Worm (Caenorhabditis elegans) whole organism, L3 larva: Measurements from ENCODE around the gene atic-1.

ENCODE experiments used
- R02D3.7 ChIP-seq: fragments of 150-350 bp; optimal IDR thresholded peaks from 2 replicates; lab custom pipeline; 2014; ENCODE audit warnings: missing biosample characterization, missing genetic modification characterization
- aly-2 ChIP-seq: fragments of 150-350 bp; optimal IDR thresholded peaks from 2 replicates; lab custom pipeline; 2014; ENCODE audit warnings: missing biosample characterization, missing genetic modification characterization
- ama-1 ChIP-seq: fragments of 150-350 bp; optimal IDR thresholded peaks from 2 replicates; lab custom pipeline; 2018
- ceh-28 ChIP-seq: fragments of 150-350 bp; optimal IDR thresholded peaks from 2 replicates; lab custom pipeline; 2014; ENCODE audit warnings: missing biosample characterization, missing genetic modification reagents, missing genetic modification characterization
- ceh-82 ChIP-seq: fragments of 150-350 bp; optimal IDR thresholded peaks from 2 replicates; lab custom pipeline; 2014; ENCODE audit warnings: missing biosample characterization, missing genetic modification characterization
- ceh-9 ChIP-seq: sonication (generic microtip); optimal IDR thresholded peaks from 2 replicates; lab custom pipeline; 2018; ENCODE audit warnings: missing biosample characterization, missing genetic modification characterization
- daf-12 ChIP-seq: fragments of 150-350 bp; optimal IDR thresholded peaks from 2 replicates; lab custom pipeline; 2014; ENCODE audit warnings: missing biosample characterization, missing genetic modification reagents, missing genetic modification characterization
- egl-27 ChIP-seq: sonication (generic microtip); optimal IDR thresholded peaks from 4 replicates; lab custom pipeline; 2017; ENCODE audit warnings: missing biosample characterization, missing genetic modification reagents, missing genetic modification characterization
- egl-5 ChIP-seq: fragments of 150-350 bp; optimal IDR thresholded peaks from 2 replicates; lab custom pipeline; 2017; ENCODE audit warnings: missing biosample characterization, missing genetic modification reagents, missing genetic modification characterization, inconsistent platforms
- elt-1 ChIP-seq: fragments of 150-350 bp; optimal IDR thresholded peaks from 2 replicates; lab custom pipeline; 2014; ENCODE audit warnings: missing biosample characterization, missing genetic modification characterization
- elt-2 ChIP-seq: sonication (generic microtip); optimal IDR thresholded peaks from 2 replicates; lab custom pipeline; 2016; ENCODE audit warnings: missing genetic modification reagents, mild to moderate bottlenecking, missing genetic modification characterization, missing compliant biosample characterization
- elt-3 ChIP-seq, 3 experiments: fragments of 150-350 bp in 1 of 3; sonication (generic microtip) in 2 of 3; optimal IDR thresholded peaks; 2 replicates in 2 of 3; 4 replicates in 1 of 3; lab custom pipeline; 2014 to 2017; ENCODE audit warnings: missing biosample characterization in 3 of 3, missing genetic modification characterization in 3 of 3
- eor-1 ChIP-seq, 2 experiments: fragments of 150-350 bp; optimal IDR thresholded peaks; 2 replicates each; lab custom pipeline; 2014 to 2018; ENCODE audit warnings: missing biosample characterization in 2 of 2, missing genetic modification characterization in 2 of 2
- fkh-10 ChIP-seq: sonication (generic microtip); optimal IDR thresholded peaks from 2 replicates; lab custom pipeline; 2017; ENCODE audit warnings: missing biosample characterization, missing genetic modification reagents, missing genetic modification characterization
- fkh-2 ChIP-seq: fragments of 150-350 bp; optimal IDR thresholded peaks from 2 replicates; lab custom pipeline; 2014; ENCODE audit warnings: missing biosample characterization, missing genetic modification reagents, missing genetic modification characterization
- fos-1 ChIP-seq: fragments of 150-350 bp; optimal IDR thresholded peaks from 2 replicates; lab custom pipeline; 2014; ENCODE audit warnings: missing biosample characterization, missing genetic modification characterization
- hmg-11 ChIP-seq: sonication (generic microtip); optimal IDR thresholded peaks from 2 replicates; lab custom pipeline; 2016; ENCODE audit warnings: missing genetic modification characterization, missing compliant biosample characterization
- jun-1 ChIP-seq: fragments of 150-350 bp; optimal IDR thresholded peaks from 2 replicates; lab custom pipeline; 2014; ENCODE audit warnings: missing biosample characterization, missing genetic modification reagents, missing genetic modification characterization
- lsy-12 ChIP-seq: sonication (generic microtip); optimal IDR thresholded peaks from 2 replicates; lab custom pipeline; 2016; ENCODE audit warnings: mild to moderate bottlenecking, missing genetic modification characterization, missing compliant biosample characterization
- mdl-1 ChIP-seq: fragments of 150-350 bp; optimal IDR thresholded peaks from 2 replicates; lab custom pipeline; 2014; ENCODE audit warnings: missing biosample characterization, missing genetic modification characterization
- mml-1 ChIP-seq: fragments of 150-350 bp; sonication (generic microtip); optimal IDR thresholded peaks from 3 replicates; lab custom pipeline; 2014; ENCODE audit warnings: missing biosample characterization, missing genetic modification characterization
- nfya-1 ChIP-seq: sonication (generic microtip); optimal IDR thresholded peaks from 2 replicates; lab custom pipeline; 2017; ENCODE audit warnings: missing genetic modification characterization, mild to moderate bottlenecking, missing compliant biosample characterization, antibody characterized with exemption, moderate library complexity; ENCODE audit not compliant: insufficient read depth
- nhr-12 ChIP-seq: fragments of 150-350 bp; optimal IDR thresholded peaks from 2 replicates; lab custom pipeline; 2014; ENCODE audit warnings: missing biosample characterization, missing genetic modification characterization
- nhr-23 ChIP-seq: fragments of 150-350 bp; optimal IDR thresholded peaks from 2 replicates; lab custom pipeline; 2014; ENCODE audit warnings: missing biosample characterization, missing genetic modification reagents, missing genetic modification characterization
- nhr-237 ChIP-seq: fragments of 150-350 bp; optimal IDR thresholded peaks from 2 replicates; lab custom pipeline; 2014; ENCODE audit warnings: missing biosample characterization, missing genetic modification characterization
- nhr-25 ChIP-seq: sonication (generic microtip); optimal IDR thresholded peaks from 2 replicates; lab custom pipeline; 2017; ENCODE audit warnings: missing biosample characterization, missing genetic modification characterization
- nhr-28 ChIP-seq: fragments of 150-350 bp; optimal IDR thresholded peaks from 2 replicates; lab custom pipeline; 2014; ENCODE audit warnings: missing biosample characterization, missing genetic modification characterization
- nhr-43 ChIP-seq: sonication (generic microtip); optimal IDR thresholded peaks from 2 replicates; lab custom pipeline; 2016; ENCODE audit warnings: mild to moderate bottlenecking, missing genetic modification characterization, missing compliant biosample characterization; ENCODE audit not compliant: poor library complexity, severe bottlenecking
- nhr-67 ChIP-seq: fragments of 150-350 bp; optimal IDR thresholded peaks from 2 replicates; lab custom pipeline; 2014; ENCODE audit warnings: missing biosample characterization, missing genetic modification characterization
- nhr-76 ChIP-seq: fragments of 150-350 bp; sonication (generic microtip); optimal IDR thresholded peaks from 5 replicates; lab custom pipeline; 2014; ENCODE audit warnings: missing biosample characterization, missing genetic modification characterization
- nhr-77 ChIP-seq: fragments of 150-350 bp; optimal IDR thresholded peaks from 2 replicates; lab custom pipeline; 2014; ENCODE audit warnings: missing biosample characterization, missing genetic modification characterization
- pha-4 ChIP-seq: fragments of 150-350 bp; optimal IDR thresholded peaks from 2 replicates; lab custom pipeline; 2014; ENCODE audit warnings: missing biosample characterization, missing genetic modification reagents, missing genetic modification characterization
- sea-2 ChIP-seq: fragments of 150-350 bp; sonication (generic microtip); optimal IDR thresholded peaks from 4 replicates; lab custom pipeline; 2014; ENCODE audit warnings: missing biosample characterization, missing genetic modification reagents, missing genetic modification characterization
- skn-1 ChIP-seq: fragments of 150-350 bp; optimal IDR thresholded peaks from 2 replicates; lab custom pipeline; 2014; ENCODE audit warnings: missing biosample characterization, missing genetic modification characterization
- snpc-4 ChIP-seq: fragments of 150-350 bp; optimal IDR thresholded peaks from 2 replicates; lab custom pipeline; 2014; ENCODE audit warnings: missing biosample characterization, missing genetic modification characterization
- tbx-2 ChIP-seq: sonication (generic microtip); optimal IDR thresholded peaks from 2 replicates; lab custom pipeline; 2016; ENCODE audit warnings: mild to moderate bottlenecking, missing genetic modification characterization, missing compliant biosample characterization
- unc-39 ChIP-seq: sonication (generic microtip); optimal IDR thresholded peaks from 4 replicates; lab custom pipeline; 2017; ENCODE audit warnings: missing biosample characterization, missing genetic modification characterization
- unc-62 ChIP-seq: fragments of 150-350 bp; sonication (generic microtip); optimal IDR thresholded peaks from 4 replicates; lab custom pipeline; 2014; ENCODE audit warnings: missing biosample characterization, missing genetic modification reagents, missing genetic modification characterization
- zag-1 ChIP-seq: fragments of 150-350 bp; optimal IDR thresholded peaks from 2 replicates; lab custom pipeline; 2014; ENCODE audit warnings: missing biosample characterization, missing genetic modification characterization
- ztf-4 ChIP-seq: fragments of 150-350 bp; optimal IDR thresholded peaks from 2 replicates; lab custom pipeline; 2014; ENCODE audit warnings: missing biosample characterization, missing genetic modification characterization

The atic-1 gene

DNA sequence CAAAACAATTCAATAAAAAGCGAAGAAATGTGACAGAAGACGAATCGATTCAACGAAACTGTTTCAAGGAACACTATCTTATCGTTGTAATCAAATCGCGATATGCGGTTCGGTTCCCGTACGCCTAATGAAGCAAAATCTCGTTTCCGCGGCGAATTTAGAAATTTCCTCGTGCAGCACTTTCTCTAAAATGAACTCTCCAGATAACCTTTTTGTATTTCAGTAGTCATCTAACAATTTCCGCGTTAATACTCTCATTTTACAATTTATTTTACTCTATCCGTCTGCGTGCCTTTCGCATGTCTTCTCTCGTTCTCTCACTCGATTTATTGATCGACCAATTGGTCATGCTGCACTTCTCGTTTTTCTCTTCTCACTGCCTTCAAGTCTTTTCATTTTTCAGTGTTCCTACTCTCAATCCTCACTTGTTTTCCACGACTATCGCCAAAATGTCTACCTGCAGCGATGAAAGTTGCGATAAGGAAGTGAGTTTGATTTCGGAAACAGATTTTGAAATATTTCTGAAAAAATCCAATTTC lies 28.4 kb downstream of the atic-1 start, which contains the start of the genes npp-27 and ntl-4:
npp-27 (minus strand) TSS at position 51 of the 539 bp plus-strand sequence.
ntl-4 (plus strand) TSS at position 379 of the 539 bp plus-strand sequence.
- TF ChIP-seq ceh-28: peak; percentile 58
- TF ChIP-seq aly-2 (tag; lab: Kevin White, UChicago): no peak
- TF ChIP-seq nhr-23 (tag; lab: Kevin White, UChicago): no peak
- peak; percentile 76 for TF ChIP-seq egl-5 (tag; lab: Kevin White, UChicago)
- TF ChIP-seq nhr-67 (tag; lab: Kevin White, UChicago): no peak
- TF ChIP-seq daf-12 (tag; lab: Kevin White, UChicago): no peak
- TF ChIP-seq ztf-4 (tag; lab: Kevin White, UChicago): no peak
- TF ChIP-seq nhr-43: no peak
- no peak for TF ChIP-seq nhr-12 (tag; lab: Kevin White, UChicago)
- no peak for TF ChIP-seq ceh-82 (tag; lab: Kevin White, UChicago)
- no peak for TF ChIP-seq nhr-237 (tag; lab: Kevin White, UChicago)
- TF ChIP-seq unc-39 (tag; lab: Kevin White, UChicago): no peak
- TF ChIP-seq fkh-10 (GFP tag; lab: Kevin White, UChicago): no peak
- TF ChIP-seq egl-27 (tag; lab: Kevin White, UChicago): no peak
- TF ChIP-seq snpc-4 (tag; lab: Kevin White, UChicago): no peak
- TF ChIP-seq tbx-2 (tag; lab: Kevin White, UChicago): no peak
- no peak for TF ChIP-seq nhr-76 (tag; lab: Kevin White, UChicago)
- TF ChIP-seq fos-1 (tag; lab: Kevin White, UChicago): no peak
- no peak for TF ChIP-seq elt-3 (tag; optimal IDR thresholded peaks at IDR 0.05; lab: Kevin White, UChicago)
- no peak for TF ChIP-seq unc-62 (GFP tag; lab: Kevin White, UChicago)
- no peak for TF ChIP-seq nhr-28 (tag; lab: Kevin White, UChicago)
- no peak for TF ChIP-seq elt-1 (tag; lab: Kevin White, UChicago)
- TF ChIP-seq elt-2 (tag; lab: Kevin White, UChicago): no peak
- no peak for TF ChIP-seq R02D3.7 (tag; lab: Kevin White, UChicago)
- TF ChIP-seq fkh-2 (tag; lab: Kevin White, UChicago): no peak
- peak; percentile 36 for TF ChIP-seq nfya-1 (tag; lab: Kevin White, UChicago)
- TF ChIP-seq hmg-11 (tag; lab: Kevin White, UChicago): no peak
- peak; percentile 25 for TF ChIP-seq pha-4 (tag; lab: Kevin White, UChicago)
- TF ChIP-seq lsy-12 (tag; lab: Kevin White, UChicago): no peak
- TF ChIP-seq eor-1 (tag; optimal IDR thresholded peaks at IDR 0.05; lab: Kevin White, UChicago): no peak
- peak; percentile 83 for TF ChIP-seq ama-1 (lab: Kevin White, UChicago)
- no peak for TF ChIP-seq ceh-9 (tag; lab: Kevin White, UChicago)
- TF ChIP-seq nhr-25 (tag; lab: Kevin White, UChicago): no peak
- TF ChIP-seq zag-1 (tag; lab: Kevin White, UChicago): no peak
- no peak for TF ChIP-seq sea-2 (GFP tag; lab: Kevin White, UChicago)
- TF ChIP-seq, all 47 proteins: peak for 5

DNA sequence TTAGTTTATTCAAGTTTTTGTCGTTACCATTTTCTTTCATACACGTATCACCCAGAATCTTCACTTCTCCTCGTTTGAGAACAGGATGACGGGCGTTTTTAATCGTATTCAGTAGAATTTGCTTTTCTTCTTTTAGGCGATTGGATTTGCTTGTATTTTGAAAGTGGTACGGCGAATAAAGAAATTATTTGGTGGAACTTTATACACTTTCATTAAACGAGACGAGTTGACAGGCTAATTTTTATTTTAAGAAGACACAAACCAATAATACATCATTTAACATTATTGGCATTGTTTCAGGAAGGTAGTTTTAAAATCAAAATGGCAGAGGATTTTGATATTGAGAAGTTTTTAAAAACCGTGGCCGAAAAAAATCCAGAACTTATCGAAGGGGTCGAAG lies 33.2 kb downstream of the atic-1 start, which contains the start of gene C49H3.4:
C49H3.4 (plus strand) TSS at position 301 of the 400 bp plus-strand sequence.
- TF ChIP-seq hmg-11 (tag; lab: Kevin White, UChicago) (no peak), ceh-82 (tag; lab: Kevin White, UChicago) (no peak), fkh-2 (tag; lab: Kevin White, UChicago) (no peak), fos-1 (tag; lab: Kevin White, UChicago) (no peak), jun-1 (no peak), egl-5 (tag; lab: Kevin White, UChicago) (no peak), nhr-77 (no peak), egl-27 (tag; lab: Kevin White, UChicago) (no peak), tbx-2 (tag; lab: Kevin White, UChicago) (no peak), fkh-10 (GFP tag; lab: Kevin White, UChicago) (no peak), mdl-1 (tag; lab: Kevin White, UChicago) (no peak), mml-1 (tag; lab: Kevin White, UChicago) (no peak), lsy-12 (tag; lab: Kevin White, UChicago) (no peak), zag-1 (tag; lab: Kevin White, UChicago) (no peak), elt-1 (tag; lab: Kevin White, UChicago) (no peak), pha-4 (tag; lab: Kevin White, UChicago) (no peak), skn-1 (no peak), nhr-25 (tag; lab: Kevin White, UChicago) (no peak), unc-39 (tag; lab: Kevin White, UChicago) (no peak)
